Worm (Caenorhabditis elegans) whole organism, mixed stage, embryonic: ENCODE measurements around the gene dsc-1.
A peak's percentile ranks its signal among the peaks of the same experiment; 100 is the strongest.

Experiments used
- M03D4.4 ChIP-seq: sonication (generic microtip); optimal IDR thresholded peaks from 2 replicates; lab custom pipeline; 2017; ENCODE audit warnings: mild to moderate bottlenecking, missing genetic modification characterization, missing compliant biosample characterization
- bed-3 ChIP-seq: fragments of 200-800 bp; sonication (Bioruptor generic); optimal IDR thresholded peaks from 3 replicates; lab custom pipeline; 2018; ENCODE audit warnings: mild to moderate bottlenecking, missing genetic modification characterization, moderate library complexity, missing compliant biosample characterization
- blmp-1 ChIP-seq: fragments of 150-350 bp; optimal IDR thresholded peaks from 2 replicates; lab custom pipeline; 2014; ENCODE audit warnings: missing biosample characterization, missing genetic modification characterization
- ceh-39 ChIP-seq: fragments of 150-350 bp; optimal IDR thresholded peaks from 2 replicates; lab custom pipeline; 2014; ENCODE audit warnings: missing biosample characterization, missing genetic modification characterization
- ceh-43 ChIP-seq: fragments of 200-800 bp; sonication (Bioruptor generic); optimal IDR thresholded peaks from 2 replicates; lab custom pipeline; 2018; ENCODE audit warnings: mild to moderate bottlenecking, missing genetic modification characterization, moderate library complexity, missing compliant biosample characterization
- ceh-83 ChIP-seq: fragments of 200-800 bp; sonication (Bioruptor generic); optimal IDR thresholded peaks from 2 replicates; lab custom pipeline; 2018; ENCODE audit warnings: mild to moderate bottlenecking, missing genetic modification characterization, missing compliant biosample characterization
- ces-1 ChIP-seq: fragments of 150-350 bp; optimal IDR thresholded peaks from 2 replicates; lab custom pipeline; 2014; ENCODE audit warnings: missing biosample characterization, missing genetic modification reagents, missing genetic modification characterization
- cnd-1 ChIP-seq: fragments of 200-800 bp; sonication (Bioruptor generic); optimal IDR thresholded peaks from 2 replicates; lab custom pipeline; 2018; ENCODE audit warnings: mild to moderate bottlenecking, missing genetic modification characterization, missing compliant biosample characterization
- elt-1 ChIP-seq: sonication (generic microtip); optimal IDR thresholded peaks from 2 replicates; lab custom pipeline; 2017; ENCODE audit warnings: missing genetic modification characterization, mild to moderate bottlenecking, missing compliant biosample characterization, antibody characterized with exemption, moderate library complexity, borderline replicate concordance; ENCODE audit not compliant: insufficient read depth
- elt-3 ChIP-seq: fragments of 150-350 bp; optimal IDR thresholded peaks from 2 replicates; lab custom pipeline; 2014; ENCODE audit warnings: missing biosample characterization, missing genetic modification characterization
- flh-1 ChIP-seq: fragments of 200-800 bp; sonication (Bioruptor generic); optimal IDR thresholded peaks from 2 replicates; lab custom pipeline; 2018; ENCODE audit warnings: mild to moderate bottlenecking, missing genetic modification characterization, moderate library complexity, missing compliant biosample characterization
- ham-2 ChIP-seq: fragments of 200-800 bp; sonication (Bioruptor generic); optimal IDR thresholded peaks from 2 replicates; lab custom pipeline; 2018; ENCODE audit warnings: mild to moderate bottlenecking, missing genetic modification characterization, missing compliant biosample characterization
- hlh-1 ChIP-seq: fragments of 150-350 bp; optimal IDR thresholded peaks from 2 replicates; lab custom pipeline; 2014; ENCODE audit warnings: missing biosample characterization, missing genetic modification reagents, missing genetic modification characterization
- lin-13 ChIP-seq: fragments of 150-350 bp; optimal IDR thresholded peaks from 2 replicates; lab custom pipeline; 2014; ENCODE audit warnings: missing biosample characterization, missing genetic modification characterization
- lin-32 ChIP-seq: fragments of 200-800 bp; sonication (Bioruptor generic); optimal IDR thresholded peaks from 2 replicates; lab custom pipeline; 2018; ENCODE audit warnings: mild to moderate bottlenecking, missing genetic modification characterization, missing compliant biosample characterization
- mab-5 ChIP-seq: fragments of 150-350 bp; optimal IDR thresholded peaks from 2 replicates; lab custom pipeline; 2014; ENCODE audit warnings: missing biosample characterization, missing genetic modification characterization
- mep-1 ChIP-seq: fragments of 150-350 bp; optimal IDR thresholded peaks from 2 replicates; lab custom pipeline; 2017; ENCODE audit warnings: missing biosample characterization, missing genetic modification reagents, missing genetic modification characterization, inconsistent platforms
- mls-2 ChIP-seq: sonication (generic microtip); optimal IDR thresholded peaks from 2 replicates; lab custom pipeline; 2016; ENCODE audit warnings: mild to moderate bottlenecking, missing genetic modification characterization, moderate library complexity, missing compliant biosample characterization
- nhr-12 ChIP-seq: fragments of 150-350 bp; optimal IDR thresholded peaks from 2 replicates; lab custom pipeline; 2014; ENCODE audit warnings: missing biosample characterization, missing genetic modification characterization
- nhr-2 ChIP-seq: fragments of 150-350 bp; optimal IDR thresholded peaks from 2 replicates; lab custom pipeline; 2014; ENCODE audit warnings: missing biosample characterization, missing genetic modification characterization
- nhr-237 ChIP-seq: fragments of 150-350 bp; optimal IDR thresholded peaks from 2 replicates; lab custom pipeline; 2014; ENCODE audit warnings: missing biosample characterization, missing genetic modification characterization
- nhr-28 ChIP-seq: fragments of 150-350 bp; optimal IDR thresholded peaks from 2 replicates; lab custom pipeline; 2014; ENCODE audit warnings: missing biosample characterization, missing genetic modification characterization
- nhr-76 ChIP-seq: sonication (generic microtip); optimal IDR thresholded peaks from 2 replicates; lab custom pipeline; 2017; ENCODE audit warnings: missing biosample characterization, missing genetic modification characterization
- pha-4 ChIP-seq: fragments of 150-350 bp; optimal IDR thresholded peaks from 2 replicates; lab custom pipeline; 2018; ENCODE audit warnings: missing biosample characterization, missing genetic modification reagents, missing genetic modification characterization
- sem-2 ChIP-seq: fragments of 200-800 bp; sonication (Bioruptor generic); optimal IDR thresholded peaks from 2 replicates; lab custom pipeline; 2018; ENCODE audit warnings: mild to moderate bottlenecking, missing genetic modification characterization, missing compliant biosample characterization
- snpc-4 ChIP-seq: fragments of 150-350 bp; optimal IDR thresholded peaks from 2 replicates; lab custom pipeline; 2014; ENCODE audit warnings: missing biosample characterization, missing genetic modification characterization
- sptf-1 ChIP-seq: sonication (generic microtip); optimal IDR thresholded peaks from 2 replicates; lab custom pipeline; 2017; ENCODE audit warnings: mild to moderate bottlenecking, missing genetic modification characterization, moderate library complexity, missing compliant biosample characterization
- unc-120 ChIP-seq: sonication (generic microtip); optimal IDR thresholded peaks from 2 replicates; lab custom pipeline; 2017; ENCODE audit warnings: missing genetic modification characterization, missing compliant biosample characterization; ENCODE audit not compliant: poor library complexity, severe bottlenecking
- unc-39 ChIP-seq: fragments of 150-350 bp; optimal IDR thresholded peaks from 2 replicates; lab custom pipeline; 2014; ENCODE audit warnings: missing biosample characterization, missing genetic modification characterization
- unc-62 ChIP-seq: fragments of 150-350 bp; optimal IDR thresholded peaks from 2 replicates; lab custom pipeline; 2014; ENCODE audit warnings: missing biosample characterization, missing genetic modification reagents, missing genetic modification characterization
- zip-8 ChIP-seq: fragments of 150-350 bp; optimal IDR thresholded peaks from 2 replicates; lab custom pipeline; 2014; ENCODE audit warnings: missing biosample characterization, missing genetic modification characterization
- ztf-11 ChIP-seq: fragments of 150-350 bp; optimal IDR thresholded peaks from 2 replicates; lab custom pipeline; 2014; ENCODE audit warnings: missing biosample characterization, missing genetic modification characterization

Gene dsc-1

DNA sequence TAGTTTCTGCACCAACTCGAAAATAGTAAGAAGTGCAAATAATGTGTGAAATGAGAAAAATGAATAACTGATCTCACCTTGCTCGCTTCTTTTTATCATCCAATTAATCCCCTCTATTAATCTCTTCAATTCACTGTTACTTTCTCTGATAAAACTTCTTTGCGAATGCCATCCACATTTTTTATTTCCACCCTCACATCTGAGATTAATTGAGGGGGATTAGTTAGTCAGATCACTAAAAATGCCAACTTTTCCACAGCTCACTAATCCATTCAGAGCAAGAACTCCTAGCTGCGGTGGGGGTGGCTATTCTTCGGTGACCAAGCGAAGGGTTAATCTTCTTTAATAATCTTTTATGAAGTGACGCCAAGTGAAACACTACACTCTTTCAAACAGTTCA, at the start of gene dsc-1:
Gene dsc-1, minus strand, starts transcription at position 46 of the 400 bp plus-strand sequence.
- TF ChIP-seq lin-32 = no peak
- TF ChIP-seq unc-62 = no peak
- TF ChIP-seq zip-8 = no peak
- no peak for TF ChIP-seq mep-1
- no peak for TF ChIP-seq ceh-39 (tag; lab: Kevin White, UChicago)
- TF ChIP-seq nhr-76 (tag; lab: Kevin White, UChicago) = no peak
- TF ChIP-seq bed-3 = no peak
- no peak for TF ChIP-seq flh-1 (GFP tag; lab: Kevin White, UChicago)
- no peak for TF ChIP-seq lin-13 (tag; lab: Kevin White, UChicago)
- TF ChIP-seq, all 35 proteins: peak for 0

DNA sequence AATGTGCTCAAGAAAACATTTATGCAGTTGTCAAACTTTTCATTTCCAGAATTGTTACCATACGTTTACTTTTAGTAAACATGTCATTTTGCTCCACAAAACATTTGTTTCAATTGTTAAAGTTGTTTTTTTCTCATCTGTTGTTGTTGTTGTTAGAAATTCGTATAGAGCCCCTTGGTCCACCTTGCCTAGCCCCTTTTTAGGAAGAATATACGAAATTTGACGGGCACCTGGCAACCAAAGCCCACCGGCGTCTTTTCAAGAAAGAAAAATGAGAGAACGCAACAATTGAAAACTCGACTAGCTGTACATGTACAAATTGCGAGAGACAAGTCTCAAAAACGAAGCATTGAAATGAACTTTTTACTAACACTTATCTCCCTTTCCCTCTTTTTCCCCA, 49.8 kb upstream of the dsc-1 start, which contains the start of gene F09B12.5:
Gene F09B12.5, plus strand, starts transcription at position 301 of the 400 bp plus-strand sequence.
- TF ChIP-seq blmp-1 (tag; lab: Kevin White, UChicago) (no peak), ces-1 (GFP tag; lab: Kevin White, UChicago) (no peak), ceh-39 (tag; lab: Kevin White, UChicago) (no peak), snpc-4 (tag; lab: Kevin White, UChicago) (no peak), nhr-237 (tag; lab: Kevin White, UChicago) (no peak), nhr-76 (tag; lab: Kevin White, UChicago) (no peak), cnd-1 (tag; lab: Kevin White, UChicago) (no peak), unc-120 (tag; lab: Kevin White, UChicago) (no peak), flh-1 (GFP tag; lab: Kevin White, UChicago) (no peak), nhr-2 (no peak), ceh-43 (GFP tag; lab: Kevin White, UChicago) (no peak), sem-2 (GFP tag; lab: Kevin White, UChicago) (no peak), nhr-28 (tag; lab: Kevin White, UChicago) (no peak)

DNA sequence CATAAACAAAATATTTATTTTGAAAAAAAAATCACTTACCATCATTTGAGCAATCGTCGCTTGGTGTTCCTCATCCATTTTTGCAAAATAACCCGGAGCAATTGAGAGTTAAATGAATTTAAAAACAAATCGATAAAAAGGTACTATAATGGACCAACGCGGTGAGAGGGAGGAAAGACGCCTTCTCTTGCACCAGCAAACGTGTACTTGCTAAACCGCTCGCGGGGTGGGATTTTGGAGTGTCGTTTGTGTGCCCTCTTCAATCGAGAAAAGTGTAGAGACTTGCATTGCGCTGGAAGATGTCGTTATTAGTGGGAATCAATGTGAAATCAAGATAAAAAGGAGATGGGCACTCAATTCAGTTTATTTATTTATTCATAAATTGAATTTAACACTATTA, 49.2 kb upstream of the dsc-1 start, which contains the start of gene H40L08.1:
Gene H40L08.1, minus strand, starts transcription at position 292 of the 400 bp plus-strand sequence.
- peak; percentile 9 for TF ChIP-seq ceh-39 (tag; lab: Kevin White, UChicago)
- TF ChIP-seq ceh-83 = no peak
- no peak for TF ChIP-seq unc-120 (tag; lab: Kevin White, UChicago)
- TF ChIP-seq mep-1 = peak; percentile 9
- TF ChIP-seq nhr-2 = no peak
- no peak for TF ChIP-seq unc-62
- TF ChIP-seq ceh-43 (GFP tag; lab: Kevin White, UChicago) = no peak
- TF ChIP-seq nhr-28 (tag; lab: Kevin White, UChicago) = no peak
- peak; percentile 10 for TF ChIP-seq pha-4
- peak; percentile 56 for TF ChIP-seq ces-1 (GFP tag; lab: Kevin White, UChicago)
- TF ChIP-seq sptf-1 (tag; lab: Kevin White, UChicago) = no peak
- TF ChIP-seq elt-1 (tag; lab: Kevin White, UChicago) = peak; percentile 15
- no peak for TF ChIP-seq mab-5 (tag; lab: Kevin White, UChicago)
- no peak for TF ChIP-seq ham-2 (GFP tag; lab: Kevin White, UChicago)

DNA sequence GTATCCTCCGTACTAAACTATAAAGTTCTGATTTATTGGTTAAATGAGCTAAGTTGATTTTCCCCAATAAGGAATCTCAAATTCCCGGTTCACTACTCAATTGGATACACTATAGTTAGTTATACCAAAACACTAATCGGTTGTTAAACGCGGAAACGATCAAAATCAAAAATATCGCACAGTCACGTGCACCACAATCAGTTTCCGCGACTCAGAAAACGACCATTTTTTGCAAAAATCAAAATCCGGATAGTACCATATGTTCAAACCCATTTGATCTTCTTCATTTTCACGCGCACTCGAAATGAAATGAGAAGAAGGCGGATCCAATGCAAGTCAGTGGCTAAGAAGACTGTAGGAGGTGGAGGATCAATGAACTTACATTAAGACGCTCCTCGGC, 46.9 kb upstream of the dsc-1 start:
- TF ChIP-seq flh-1 (GFP tag; lab: Kevin White, UChicago) = no peak
- TF ChIP-seq zip-8 = no peak
- TF ChIP-seq ces-1 (GFP tag; lab: Kevin White, UChicago) = no peak
- TF ChIP-seq nhr-2 = no peak
- TF ChIP-seq lin-32 = no peak
- no peak for TF ChIP-seq unc-39 (tag; lab: Kevin White, UChicago)
- no peak for TF ChIP-seq mls-2 (tag; lab: Kevin White, UChicago)
- TF ChIP-seq ztf-11 (tag; lab: Kevin White, UChicago) = no peak
- no peak for TF ChIP-seq hlh-1 (tag; lab: Kevin White, UChicago)
- no peak for TF ChIP-seq bed-3
- no peak for TF ChIP-seq M03D4.4 (tag; lab: Kevin White, UChicago)
- TF ChIP-seq nhr-12 (tag; lab: Kevin White, UChicago) = no peak
- no peak for TF ChIP-seq nhr-76 (tag; lab: Kevin White, UChicago)
- no peak for TF ChIP-seq pha-4
- no peak for TF ChIP-seq ceh-83
- TF ChIP-seq nhr-28 (tag; lab: Kevin White, UChicago) = no peak
- TF ChIP-seq elt-3 (tag; lab: Kevin White, UChicago) = no peak
- TF ChIP-seq blmp-1 (tag; lab: Kevin White, UChicago) = no peak
